Fruit fly (Drosophila melanogaster): ENCODE data around the gene Act87E.
A peak's percentile ranks its signal among the peaks of the same experiment; 100 is the strongest.

dm6 chr3R:13382656-13383142, 43.1 kb upstream of the Act87E start:
- TF ChIP-seq CG9948 (tag; optimal IDR thresholded peaks at IDR 0.05) (no peak), Pif1B (GFP tag; optimal IDR thresholded peaks at IDR 0.05) (no peak), Snoo (tag; optimal IDR thresholded peaks at IDR 0.05) (no peak), rn (GFP tag; IDR thresholded peaks at IDR 0.05) (no peak), fd96Ca (GFP tag; IDR thresholded peaks at IDR 0.05) (no peak; the same call in 2 of the 3 replicates), EcR (GFP tag; optimal IDR thresholded peaks at IDR 0.05) (peak; percentile 6), CG17806 (tag; optimal IDR thresholded peaks at IDR 0.05) (no peak), CG8159 (tag; optimal IDR thresholded peaks at IDR 0.05) (no peak), CG15710 (tag; optimal IDR thresholded peaks at IDR 0.05) (peak; percentile 8), D1 (tag; optimal IDR thresholded peaks at IDR 0.05) (no peak), CG14655 (GFP tag; optimal IDR thresholded peaks at IDR 0.05) (no peak), CG34367 (tag; optimal IDR thresholded peaks at IDR 0.05) (no peak), CG13204 (GFP tag; optimal IDR thresholded peaks at IDR 0.05) (no peak), CG10348 (GFP tag; IDR thresholded peaks at IDR 0.05) (no peak)
